Worm (Caenorhabditis elegans) whole organism, L4 larva: ENCODE measurements around the gene C18D4.3.

Experiments used
- D1046.2 ChIP-seq: fragments of 200-800 bp; sonication (Bioruptor generic); IDR thresholded peaks from 2 replicates; pipeline ENCODE4 v1.3.6; 2022; ENCODE audit warnings: missing genetic modification characterization, missing compliant biosample characterization
- F10B5.3 ChIP-seq: sonication (generic microtip); optimal IDR thresholded peaks from 2 replicates; lab custom pipeline; 2016; ENCODE audit warnings: mild to moderate bottlenecking, missing genetic modification characterization, missing compliant biosample characterization
- R02D3.7 ChIP-seq: fragments of 150-350 bp; sonication (generic microtip); optimal IDR thresholded peaks from 3 replicates; lab custom pipeline; 2014; ENCODE audit warnings: missing biosample characterization, missing genetic modification characterization
- T20F7.1 ChIP-seq: fragments of 200-800 bp; sonication (Bioruptor generic); optimal IDR thresholded peaks from 2 replicates; lab custom pipeline; 2018; ENCODE audit warnings: mild to moderate bottlenecking, missing genetic modification characterization, missing compliant biosample characterization
- Y5F2A.4 ChIP-seq: fragments of 200-800 bp; sonication (Bioruptor generic); optimal IDR thresholded peaks from 2 replicates; lab custom pipeline; 2018; ENCODE audit warnings: mild to moderate bottlenecking, missing genetic modification characterization, missing compliant biosample characterization
- Y75B8A.6 ChIP-seq: fragments of 200-800 bp; sonication (Bioruptor generic); IDR thresholded peaks from 2 replicates; pipeline ENCODE4 v1.3.6; 2022; ENCODE audit warnings: missing genetic modification reagents, missing genetic modification characterization, missing compliant biosample characterization
- arid-1 ChIP-seq: fragments of 200-800 bp; sonication (Bioruptor generic); conservative IDR thresholded peaks from 2 replicates; pipeline ENCODE4 v1.3.6; 2022; ENCODE audit warnings: missing genetic modification reagents, missing genetic modification characterization, missing compliant biosample characterization
- attf-4 ChIP-seq: sonication (generic microtip); optimal IDR thresholded peaks from 3 replicates; lab custom pipeline; 2017; ENCODE audit warnings: missing biosample characterization, missing genetic modification characterization
- ceh-28 ChIP-seq: fragments of 150-350 bp; optimal IDR thresholded peaks from 2 replicates; lab custom pipeline; 2014; ENCODE audit warnings: missing biosample characterization, missing genetic modification reagents, missing genetic modification characterization
- ceh-44 ChIP-seq: fragments of 200-800 bp; sonication (Bioruptor generic); IDR thresholded peaks from 2 replicates; pipeline ENCODE4 v1.3.6; 2022; ENCODE audit warnings: missing genetic modification reagents, missing genetic modification characterization, missing compliant biosample characterization
- ceh-62 ChIP-seq: sonication (generic microtip); optimal IDR thresholded peaks from 2 replicates; lab custom pipeline; 2017; ENCODE audit warnings: missing biosample characterization, missing genetic modification characterization
- daf-12 ChIP-seq: fragments of 150-350 bp; optimal IDR thresholded peaks from 2 replicates; lab custom pipeline; 2014; ENCODE audit warnings: missing biosample characterization, missing genetic modification reagents, missing genetic modification characterization
- daf-16 ChIP-seq, 3 experiments: sonication (generic microtip); optimal IDR thresholded peaks; 2 replicates each; lab custom pipeline; 2016 to 2017; ENCODE audit warnings: missing genetic modification characterization in 3 of 3, missing genetic modification reagents in 3 of 3, mild to moderate bottlenecking in 2 of 3, missing compliant biosample characterization in 2 of 3, missing biosample characterization in 1 of 3, moderate library complexity in 1 of 3
- daf-8 ChIP-seq: fragments of 200-800 bp; sonication (Bioruptor generic); IDR thresholded peaks from 2 replicates; pipeline ENCODE4 v1.3.6; 2022; ENCODE audit warnings: missing genetic modification characterization, missing compliant biosample characterization
- dmd-6 ChIP-seq: fragments of 200-800 bp; sonication (Bioruptor generic); IDR thresholded peaks from 2 replicates; pipeline ENCODE4 v1.3.6; 2022; ENCODE audit warnings: missing genetic modification reagents, missing genetic modification characterization, missing compliant biosample characterization
- dmd-8 ChIP-seq: fragments of 200-800 bp; sonication (Bioruptor generic); IDR thresholded peaks from 2 replicates; pipeline ENCODE4 v1.3.6; 2022; ENCODE audit warnings: missing genetic modification characterization, missing compliant biosample characterization
- duxl-1 ChIP-seq: sonication (generic microtip); optimal IDR thresholded peaks from 2 replicates; lab custom pipeline; 2016; ENCODE audit warnings: mild to moderate bottlenecking, missing genetic modification characterization, moderate library complexity, missing compliant biosample characterization; ENCODE audit not compliant: poor library complexity
- dve-1 ChIP-seq: sonication (generic microtip); optimal IDR thresholded peaks from 2 replicates; lab custom pipeline; 2017; ENCODE audit warnings: antibody characterized with exemption, mild to moderate bottlenecking, missing genetic modification characterization, missing compliant biosample characterization; ENCODE audit not compliant: insufficient read depth
- egl-27 ChIP-seq: sonication (generic microtip); optimal IDR thresholded peaks from 3 replicates; lab custom pipeline; 2017; ENCODE audit warnings: missing biosample characterization, missing genetic modification reagents, missing genetic modification characterization
- fkh-10 ChIP-seq: fragments of 150-350 bp; optimal IDR thresholded peaks from 2 replicates; lab custom pipeline; 2014; ENCODE audit warnings: missing biosample characterization, missing genetic modification reagents, missing genetic modification characterization
- fos-1 ChIP-seq: fragments of 150-350 bp; optimal IDR thresholded peaks from 2 replicates; lab custom pipeline; 2014; ENCODE audit warnings: missing biosample characterization, missing genetic modification characterization
- hlh-11 ChIP-seq: fragments of 200-800 bp; sonication (Bioruptor generic); optimal IDR thresholded peaks from 2 replicates; lab custom pipeline; 2018; ENCODE audit warnings: mild to moderate bottlenecking, missing genetic modification characterization, missing compliant biosample characterization
- lin-1 ChIP-seq: fragments of 200-800 bp; sonication (Bioruptor generic); IDR thresholded peaks from 2 replicates; pipeline ENCODE4 v1.3.6; 2022; ENCODE audit warnings: missing genetic modification reagents, missing genetic modification characterization, missing compliant biosample characterization
- lin-29 ChIP-seq: fragments of 200-800 bp; sonication (Bioruptor generic); IDR thresholded peaks from 2 replicates; pipeline ENCODE4 v1.3.6; 2022; ENCODE audit warnings: missing genetic modification reagents, missing genetic modification characterization, missing compliant biosample characterization
- lsy-2 ChIP-seq, 2 experiments: fragments of 150-350 bp in 1 of 2; sonication (generic microtip) in 1 of 2; optimal IDR thresholded peaks; 2 replicates each; lab custom pipeline; 2014 to 2017; ENCODE audit warnings: missing biosample characterization in 2 of 2, missing genetic modification characterization in 2 of 2
- mep-1 ChIP-seq: fragments of 150-350 bp; sonication (generic microtip); optimal IDR thresholded peaks from 3 replicates; lab custom pipeline; 2014; ENCODE audit warnings: missing biosample characterization, missing genetic modification characterization
- mxl-2 ChIP-seq: fragments of 200-800 bp; sonication (Bioruptor generic); conservative IDR thresholded peaks from 2 replicates; pipeline ENCODE4 v1.3.6; 2022; ENCODE audit warnings: missing genetic modification reagents, missing genetic modification characterization, missing compliant biosample characterization
- nhr-10 ChIP-seq: fragments of 150-350 bp; optimal IDR thresholded peaks from 2 replicates; lab custom pipeline; 2014; ENCODE audit warnings: missing biosample characterization, missing genetic modification characterization
- nhr-102 ChIP-seq: sonication (generic microtip); optimal IDR thresholded peaks from 2 replicates; lab custom pipeline; 2016; ENCODE audit warnings: mild to moderate bottlenecking, missing genetic modification characterization, moderate library complexity, missing compliant biosample characterization
- nhr-237 ChIP-seq: sonication (generic microtip); optimal IDR thresholded peaks from 2 replicates; lab custom pipeline; 2017; ENCODE audit warnings: missing biosample characterization, missing genetic modification characterization
- nhr-25 ChIP-seq: sonication (generic microtip); optimal IDR thresholded peaks from 2 replicates; lab custom pipeline; 2017; ENCODE audit warnings: missing genetic modification characterization, mild to moderate bottlenecking, missing compliant biosample characterization, antibody characterized with exemption, moderate library complexity, borderline replicate concordance; ENCODE audit not compliant: insufficient read depth
- nhr-28 ChIP-seq: fragments of 150-350 bp; optimal IDR thresholded peaks from 2 replicates; lab custom pipeline; 2014; ENCODE audit warnings: missing biosample characterization, missing genetic modification characterization
- nhr-6 ChIP-seq: fragments of 150-350 bp; optimal IDR thresholded peaks from 2 replicates; lab custom pipeline; 2014; ENCODE audit warnings: missing biosample characterization, missing genetic modification characterization
- pha-4 ChIP-seq, 2 experiments: fragments of 150-350 bp in 1 of 2; fragments of 200-800 bp in 1 of 2; sonication (Bioruptor generic) in 1 of 2; IDR thresholded peaks in 1 of 2; optimal IDR thresholded peaks in 1 of 2; 2 replicates each; pipeline versions ENCODE4 v1.3.6 to Lab custom; 2014 to 2022; ENCODE audit warnings: missing genetic modification characterization in 2 of 2, missing genetic modification reagents in 2 of 2, missing biosample characterization in 1 of 2, missing compliant biosample characterization in 1 of 2
- pqm-1 ChIP-seq: sonication (generic microtip); optimal IDR thresholded peaks from 2 replicates; lab custom pipeline; 2017; ENCODE audit warnings: missing biosample characterization, missing genetic modification characterization
- rbr-2 ChIP-seq: sonication (generic microtip); optimal IDR thresholded peaks from 2 replicates; lab custom pipeline; 2016; ENCODE audit warnings: missing genotype, missing genetic modification characterization, missing compliant biosample characterization
- saeg-2 ChIP-seq: fragments of 200-800 bp; sonication (Bioruptor generic); IDR thresholded peaks from 2 replicates; pipeline ENCODE4 v1.3.6; 2022; ENCODE audit warnings: missing genetic modification reagents, missing genetic modification characterization, missing compliant biosample characterization
- set-16 ChIP-seq: fragments of 200-800 bp; sonication (Bioruptor generic); IDR thresholded peaks from 2 replicates; pipeline ENCODE4 v1.3.6; 2022; ENCODE audit warnings: missing genetic modification reagents, missing genetic modification characterization, missing compliant biosample characterization
- snpc-4 ChIP-seq: fragments of 150-350 bp; optimal IDR thresholded peaks from 2 replicates; lab custom pipeline; 2014; ENCODE audit warnings: missing biosample characterization, missing genetic modification characterization
- spr-1 ChIP-seq: sonication (generic microtip); optimal IDR thresholded peaks from 2 replicates; lab custom pipeline; 2016; ENCODE audit warnings: mild to moderate bottlenecking, missing genetic modification characterization, missing compliant biosample characterization
- tra-1 ChIP-seq: fragments of 200-800 bp; sonication (Bioruptor generic); IDR thresholded peaks from 2 replicates; pipeline ENCODE4 v1.3.6; 2022; ENCODE audit warnings: missing genetic modification reagents, missing genetic modification characterization, missing compliant biosample characterization
- unc-62 ChIP-seq, 3 experiments: fragments of 150-350 bp in 1 of 3; sonication (generic microtip); optimal IDR thresholded peaks in 2 of 3; peaks in 1 of 3; 1 replicate in 1 of 3; 2 replicates in 2 of 3; lab custom pipeline; 2014 to 2017; ENCODE audit warnings: missing biosample characterization in 3 of 3, missing genetic modification characterization in 3 of 3, missing genetic modification reagents in 3 of 3, missing genotype in 1 of 3

C18D4.3 gene

DNA sequence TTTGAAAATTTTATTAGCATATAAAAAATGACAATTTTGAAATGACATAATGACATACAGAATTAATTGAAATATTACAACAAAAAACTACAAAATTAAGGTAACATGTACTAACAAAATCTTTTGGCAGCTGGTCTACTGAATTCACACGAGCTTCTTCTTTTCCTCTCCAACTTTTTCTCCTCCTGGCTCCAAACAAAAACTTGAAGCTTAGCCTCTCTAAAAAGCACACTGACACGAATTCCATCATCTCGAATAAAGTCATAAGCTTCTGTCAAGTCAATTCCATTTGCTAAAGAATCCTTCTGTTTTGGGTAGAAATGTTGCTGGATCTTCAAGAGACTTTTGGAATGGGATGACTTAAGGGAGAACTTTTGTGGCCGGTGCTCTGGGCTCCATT, 18.8 kb upstream of the C18D4.3 start:
- TF ChIP-seq unc-62 (GFP tag; optimal IDR thresholded peaks at IDR 0.05 in 1 of 2; lab: Kevin White, UChicago) (peak in 1 of 2 experiments; percentile 91), unc-62 (tag; optimal IDR thresholded peaks at IDR 0.05; lab: Kevin White, UChicago) (no peak), D1046.2 (GFP tag; lab: Robert Waterston, UW) (no peak)

DNA sequence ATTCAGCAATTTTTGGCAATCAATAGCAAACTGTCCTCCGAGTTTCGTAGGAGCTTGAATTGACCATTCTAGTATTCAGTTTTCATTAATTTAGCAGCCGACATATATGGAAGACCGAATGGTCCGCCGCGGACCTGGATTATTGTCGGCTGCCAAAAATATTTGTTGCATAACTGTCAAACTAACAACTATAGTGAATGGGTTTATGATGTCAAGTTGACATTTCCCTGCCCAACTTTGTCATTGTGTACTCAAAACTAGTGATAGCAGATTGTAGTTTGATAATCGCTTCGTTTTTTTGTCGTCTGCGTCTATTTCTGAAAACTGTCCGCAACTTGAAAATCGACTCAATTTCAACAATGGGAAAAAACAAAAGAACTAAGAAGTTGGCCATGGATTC, 16.8 kb upstream of the C18D4.3 start, which contains the start of gene fbxa-176:
Gene fbxa-176 (plus strand): TSS at position 314 of the 400 bp plus-strand sequence.
- TF ChIP-seq lin-1 (GFP tag; lab: Robert Waterston, UW) (no peak), ceh-44 (no peak), T20F7.1 (GFP tag; lab: Kevin White, UChicago) (no peak), daf-16 (GFP tag; optimal IDR thresholded peaks at IDR 0.05; lab: Kevin White, UChicago) (no peak), daf-16 (tag; optimal IDR thresholded peaks at IDR 0.05; lab: Kevin White, UChicago) (peak; percentile 65), dmd-6 (GFP tag; lab: Robert Waterston, UW) (peak; percentile 60), dve-1 (tag; lab: Kevin White, UChicago) (peak; percentile 12), lin-29 (GFP tag; lab: Robert Waterston, UW) (no peak), pqm-1 (peak; percentile 32), hlh-11 (tag; lab: Kevin White, UChicago) (peak; percentile 26)
- TF ChIP-seq, all 104 proteins: peak for 5

DNA sequence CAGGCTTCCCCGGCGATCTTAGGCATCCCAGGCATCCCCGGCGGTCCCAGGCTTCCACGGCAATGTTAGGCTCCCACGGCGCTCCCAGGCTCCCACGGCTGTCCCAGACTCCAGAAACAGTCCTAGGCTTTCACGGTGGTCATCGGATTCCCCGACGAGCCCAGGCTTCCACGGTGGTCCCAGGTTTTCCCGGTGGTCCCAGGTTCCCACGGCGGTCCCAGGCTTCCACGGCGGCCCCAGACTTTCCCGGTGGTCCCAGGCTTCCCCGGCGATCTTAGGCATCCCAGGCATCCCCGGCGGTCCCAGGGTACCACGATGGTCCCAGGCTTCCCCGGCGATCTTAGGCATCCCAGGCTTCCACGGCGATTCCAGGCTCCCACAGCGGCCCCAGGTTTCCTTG, 16.0 kb upstream of the C18D4.3 start:
- TF ChIP-seq mxl-2 (GFP tag; lab: Robert Waterston, UW) (no peak), pha-4 (GFP tag; IDR thresholded peaks at IDR 0.05; lab: Robert Waterston, UW) (peak; percentile 38; the same call in 1 of the 2 replicates), pha-4 (tag; optimal IDR thresholded peaks at IDR 0.05; lab: Kevin White, UChicago) (no peak), fkh-10 (GFP tag; lab: Kevin White, UChicago) (no peak), nhr-10 (no peak), lsy-2 (tag; optimal IDR thresholded peaks at IDR 0.05; lab: Kevin White, UChicago) (no peak), set-16 (peak; percentile 98), saeg-2 (GFP tag; lab: Robert Waterston, UW) (no peak), pqm-1 (no peak), fos-1 (tag; lab: Kevin White, UChicago) (no peak), attf-4 (tag; lab: Kevin White, UChicago) (no peak), ceh-28 (tag; lab: Kevin White, UChicago) (no peak), rbr-2 (no peak), dve-1 (tag; lab: Kevin White, UChicago) (no peak), snpc-4 (tag; lab: Kevin White, UChicago) (no peak), duxl-1 (no peak)
- TF ChIP-seq, all 104 proteins: peak for 2

DNA sequence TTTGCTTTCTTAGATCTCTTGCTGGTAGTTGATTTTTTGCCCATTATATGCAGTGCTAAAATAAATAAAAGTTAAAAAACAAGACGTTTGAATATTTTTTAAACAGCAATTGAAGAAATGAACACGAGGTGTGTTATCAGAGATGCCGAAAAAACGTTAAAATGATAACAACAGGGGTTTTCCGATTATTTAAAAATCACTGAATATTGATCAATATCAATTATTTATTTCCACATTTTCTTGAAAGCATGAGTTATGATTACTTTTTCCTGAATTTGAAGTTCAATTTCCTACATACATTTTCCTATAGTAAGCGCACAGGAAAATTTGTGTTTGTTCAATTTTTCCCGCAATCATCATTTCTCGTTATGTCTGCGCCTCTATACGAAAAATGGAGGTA, 14.3 kb upstream of the C18D4.3 start:
- TF ChIP-seq duxl-1 (peak; percentile 25), unc-62 (GFP tag; optimal IDR thresholded peaks at IDR 0.05 in 1 of 2; lab: Kevin White, UChicago) (no peak), unc-62 (tag; optimal IDR thresholded peaks at IDR 0.05; lab: Kevin White, UChicago) (no peak), arid-1 (GFP tag; lab: Robert Waterston, UW) (no peak), daf-16 (GFP tag; optimal IDR thresholded peaks at IDR 0.05; lab: Kevin White, UChicago) (no peak), daf-16 (tag; optimal IDR thresholded peaks at IDR 0.05; lab: Kevin White, UChicago) (peak; percentile 80), nhr-25 (tag; lab: Kevin White, UChicago) (no peak), egl-27 (no peak), attf-4 (tag; lab: Kevin White, UChicago) (no peak), spr-1 (no peak), daf-8 (GFP tag; lab: Robert Waterston, UW) (no peak), Y75B8A.6 (GFP tag; lab: Robert Waterston, UW) (no peak), pha-4 (GFP tag; IDR thresholded peaks at IDR 0.05; lab: Robert Waterston, UW) (no peak), pha-4 (tag; optimal IDR thresholded peaks at IDR 0.05; lab: Kevin White, UChicago) (no peak), set-16 (no peak), Y5F2A.4 (GFP tag; lab: Kevin White, UChicago) (no peak), nhr-237 (tag; lab: Kevin White, UChicago) (no peak), nhr-102 (tag; lab: Kevin White, UChicago) (no peak), tra-1 (GFP tag; lab: Robert Waterston, UW) (no peak), F10B5.3 (tag; lab: Kevin White, UChicago) (no peak), nhr-6 (tag; lab: Kevin White, UChicago) (no peak), R02D3.7 (tag; lab: Kevin White, UChicago) (no peak), mep-1 (tag; lab: Kevin White, UChicago) (no peak), daf-12 (no peak), ceh-62 (no peak), dmd-8 (GFP tag; lab: Robert Waterston, UW) (no peak), nhr-28 (tag; lab: Kevin White, UChicago) (peak; percentile 34), lin-29 (GFP tag; lab: Robert Waterston, UW) (no peak), snpc-4 (tag; lab: Kevin White, UChicago) (no peak)
